Fruit fly (Drosophila melanogaster) whole organism, embryonic: ENCODE data around the gene CG15773.
A peak's percentile ranks its signal among the peaks of the same experiment; 100 is the strongest.

Source experiments
- B-H2 ChIP-seq: fragments of 200-800 bp; sonication (Bioruptor generic); optimal IDR thresholded peaks from 2 replicates; lab custom pipeline; 2018; ENCODE audit warnings: missing biosample characterization, mild to moderate bottlenecking, missing genetic modification characterization
- CG11504 ChIP-seq: fragments of 200-800 bp; sonication (Bioruptor generic); optimal IDR thresholded peaks from 3 replicates; lab custom pipeline; 2019; ENCODE audit warnings: missing biosample characterization, mild to moderate bottlenecking, missing genetic modification characterization, moderate library complexity
- CG13296 ChIP-seq: fragments of 200-800 bp; sonication (Bioruptor generic); optimal IDR thresholded peaks from 3 replicates; lab custom pipeline; 2018; ENCODE audit warnings: missing biosample characterization, mild to moderate bottlenecking, missing genetic modification characterization
- CG15514 ChIP-seq: fragments of 200-800 bp; sonication (Bioruptor generic); optimal IDR thresholded peaks from 3 replicates; lab custom pipeline; 2017; ENCODE audit warnings: missing biosample characterization, missing genetic modification characterization, mild to moderate bottlenecking, moderate library complexity, missing genetic modification reagents
- CG1647 ChIP-seq: fragments of 200-800 bp; sonication (Bioruptor generic); optimal IDR thresholded peaks from 3 replicates; lab custom pipeline; 2016; ENCODE audit warnings: missing biosample characterization, missing genetic modification characterization
- CG16779 ChIP-seq: fragments of 200-800 bp; sonication (Bioruptor generic); IDR thresholded peaks from 2 replicates; pipeline ENCODE4 v1.3.6; 2022; ENCODE audit warnings: missing biosample characterization, missing genetic modification characterization
- CG16813 ChIP-seq: fragments of 200-800 bp; sonication (Bioruptor generic); IDR thresholded peaks from 3 replicates; pipeline ENCODE4 v1.3.6; 2022; ENCODE audit warnings: missing biosample characterization, missing genetic modification characterization; ENCODE audit not compliant: partially characterized antibody
- CG1792 ChIP-seq: fragments of 200-800 bp; sonication (Bioruptor generic); optimal IDR thresholded peaks from 2 replicates; lab custom pipeline; 2016; ENCODE audit warnings: missing biosample characterization, missing genetic modification characterization
- CG18599 ChIP-seq: fragments of 200-800 bp; sonication (Bioruptor generic); optimal IDR thresholded peaks from 3 replicates; lab custom pipeline; 2017; ENCODE audit warnings: missing biosample characterization, missing genetic modification characterization, mild to moderate bottlenecking, moderate library complexity, missing genetic modification reagents
- CG3281 ChIP-seq: fragments of 200-800 bp; sonication (Bioruptor generic); optimal IDR thresholded peaks from 3 replicates; lab custom pipeline; 2017; ENCODE audit warnings: missing biosample characterization, mild to moderate bottlenecking, missing genetic modification characterization
- CG4730 ChIP-seq: fragments of 200-800 bp; sonication (Bioruptor generic); IDR thresholded peaks from 2 replicates; pipeline ENCODE4 v1.3.6; 2022; ENCODE audit warnings: missing biosample characterization, missing genetic modification characterization
- CG7745 ChIP-seq: fragments of 200-800 bp; sonication (Bioruptor generic); optimal IDR thresholded peaks from 2 replicates; lab custom pipeline; 2018; ENCODE audit warnings: missing biosample characterization, mild to moderate bottlenecking, missing genetic modification characterization, moderate library complexity
- CG8290 ChIP-seq, 3 experiments: fragments of 200-800 bp; sonication (Bioruptor generic); optimal IDR thresholded peaks; 2 replicates each; lab custom pipeline; 2016 to 2019; ENCODE audit warnings: missing biosample characterization in 3 of 3, missing genetic modification characterization in 3 of 3, mild to moderate bottlenecking in 2 of 3, moderate library complexity in 1 of 3
- CG9797 ChIP-seq: fragments of 200-800 bp; sonication (Bioruptor generic); optimal IDR thresholded peaks from 3 replicates; lab custom pipeline; 2018; ENCODE audit warnings: missing biosample characterization, mild to moderate bottlenecking, missing genetic modification characterization
- CG9932 ChIP-seq: fragments of 200-800 bp; sonication (Bioruptor generic); IDR thresholded peaks from 2 replicates; pipeline ENCODE4 v1.3.6; 2022; ENCODE audit warnings: missing biosample characterization, missing genetic modification characterization
- D ChIP-seq, 2 experiments: fragments of 200-800 bp in 1 of 2; fragments of >200 bp in 1 of 2; sonication (Bioruptor generic) in 1 of 2; optimal IDR thresholded peaks; 2 replicates in 1 of 2; 3 replicates in 1 of 2; lab custom pipeline; 2017; ENCODE audit warnings: mild to moderate bottlenecking in 1 of 2, missing biosample characterization in 1 of 2, missing genetic modification characterization in 1 of 2, missing genetic modification reagents in 1 of 2
- Dek ChIP-seq: fragments of 200-800 bp; sonication (Bioruptor generic); optimal IDR thresholded peaks from 3 replicates; lab custom pipeline; 2019; ENCODE audit warnings: missing biosample characterization, mild to moderate bottlenecking, missing genetic modification characterization, moderate library complexity
- E2f1 ChIP-seq: fragments of 200-800 bp; sonication (Bioruptor generic); IDR thresholded peaks from 2 replicates; pipeline ENCODE4 v1.3.6; 2022; ENCODE audit warnings: missing biosample characterization, missing genetic modification characterization
- Sox102F ChIP-seq: fragments of 200-800 bp; sonication (Bioruptor generic); optimal IDR thresholded peaks from 2 replicates; lab custom pipeline; 2018; ENCODE audit warnings: missing biosample characterization, mild to moderate bottlenecking, missing genetic modification characterization, moderate library complexity
- Spps ChIP-seq: fragments of 200-800 bp; sonication (Bioruptor generic); optimal IDR thresholded peaks from 2 replicates; lab custom pipeline; 2018; ENCODE audit warnings: missing biosample characterization, mild to moderate bottlenecking, missing genetic modification characterization
- Sry-δ ChIP-seq: fragments of 200-800 bp; sonication (Bioruptor generic); optimal IDR thresholded peaks from 2 replicates; lab custom pipeline; 2016; ENCODE audit warnings: missing biosample characterization, missing genetic modification characterization
- Taf1 ChIP-seq: fragments of 200-800 bp; sonication (Bioruptor generic); IDR thresholded peaks from 2 replicates; pipeline ENCODE4 v1.3.6; 2022; ENCODE audit warnings: missing biosample characterization, missing genetic modification characterization
- Xrp1 ChIP-seq: fragments of 200-800 bp; sonication (Bioruptor generic); IDR thresholded peaks from 2 replicates; pipeline ENCODE4 v1.3.6; 2022; ENCODE audit warnings: missing biosample characterization, missing genetic modification characterization
- ash1 ChIP-seq: fragments of 200-800 bp; sonication (Bioruptor generic); optimal IDR thresholded peaks from 2 replicates; lab custom pipeline; 2018; ENCODE audit warnings: missing biosample characterization, mild to moderate bottlenecking, missing genetic modification characterization
- bigmax ChIP-seq: fragments of 200-800 bp; sonication (Bioruptor generic); optimal IDR thresholded peaks from 2 replicates; lab custom pipeline; 2018; ENCODE audit warnings: missing biosample characterization, mild to moderate bottlenecking, missing genetic modification characterization
- dimm ChIP-seq: fragments of 200-800 bp; sonication (Bioruptor generic); IDR thresholded peaks from 2 replicates; pipeline ENCODE4 v1.3.6; 2022; ENCODE audit warnings: missing biosample characterization, missing genetic modification characterization
- gcm2 ChIP-seq: fragments of 200-800 bp; sonication (Bioruptor generic); optimal IDR thresholded peaks from 2 replicates; lab custom pipeline; 2016; ENCODE audit warnings: missing biosample characterization, missing genetic modification characterization
- gfzf ChIP-seq: fragments of 200-800 bp; sonication (Bioruptor generic); optimal IDR thresholded peaks from 2 replicates; lab custom pipeline; 2016; ENCODE audit warnings: missing biosample characterization, mild to moderate bottlenecking, missing genetic modification characterization, moderate library complexity
- gsb-n ChIP-seq: fragments of 200-800 bp; sonication (Bioruptor generic); optimal IDR thresholded peaks from 3 replicates; lab custom pipeline; 2018; ENCODE audit warnings: missing biosample characterization, mild to moderate bottlenecking, missing genetic modification characterization
- ind ChIP-seq: fragments of 200-800 bp; sonication (Bioruptor generic); optimal IDR thresholded peaks from 3 replicates; lab custom pipeline; 2016; ENCODE audit warnings: missing biosample characterization, missing genetic modification characterization
- jigr1 ChIP-seq: fragments of 200-800 bp; sonication (Bioruptor generic); IDR thresholded peaks from 3 replicates; pipeline ENCODE4 v1.3.6; 2022; ENCODE audit warnings: missing biosample characterization, missing genetic modification characterization
- lola ChIP-seq, 3 experiments: fragments of >200 bp in 2 of 3; fragments of 200-800 bp in 1 of 3; sonication (Bioruptor generic) in 1 of 3; optimal IDR thresholded peaks; 2 replicates each; lab custom pipeline; 2017 to 2019; ENCODE audit warnings: missing biosample characterization in 3 of 3, missing genetic modification characterization in 3 of 3, mild to moderate bottlenecking in 1 of 3, moderate library complexity in 1 of 3
- nau ChIP-seq: fragments of 200-800 bp; sonication (Bioruptor generic); optimal IDR thresholded peaks from 3 replicates; lab custom pipeline; 2017; ENCODE audit warnings: missing biosample characterization, mild to moderate bottlenecking, missing genetic modification characterization, missing genetic modification reagents
- nom ChIP-seq: fragments of 200-800 bp; sonication (Bioruptor generic); optimal IDR thresholded peaks from 2 replicates; lab custom pipeline; 2017; ENCODE audit warnings: missing biosample characterization, missing genetic modification characterization, mild to moderate bottlenecking, moderate library complexity, missing genetic modification reagents
- pnt ChIP-seq: fragments of 200-800 bp; sonication (Bioruptor generic); optimal IDR thresholded peaks from 3 replicates; lab custom pipeline; 2016; ENCODE audit warnings: missing biosample characterization, missing genetic modification characterization
- rib ChIP-seq: fragments of 200-800 bp; sonication (Bioruptor generic); IDR thresholded peaks from 2 replicates; pipeline ENCODE4 v1.3.6; 2022; ENCODE audit warnings: missing biosample characterization, missing genetic modification characterization
- ro ChIP-seq: fragments of 200-800 bp; sonication (Bioruptor generic); IDR thresholded peaks from 2 replicates; pipeline ENCODE4 v1.3.6; 2022; ENCODE audit warnings: missing biosample characterization, missing genetic modification characterization
- tap ChIP-seq: fragments of 200-800 bp; optimal IDR thresholded peaks from 3 replicates; lab custom pipeline; 2019; ENCODE audit warnings: missing biosample characterization, mild to moderate bottlenecking, missing genetic modification characterization, moderate library complexity
- tgo ChIP-seq: fragments of 200-800 bp; sonication (Bioruptor generic); IDR thresholded peaks from 3 replicates; pipeline ENCODE4 v1.3.6; 2022; ENCODE audit warnings: missing biosample characterization, missing genetic modification characterization
- tio ChIP-seq: fragments of 200-800 bp; sonication (Bioruptor generic); optimal IDR thresholded peaks from 2 replicates; lab custom pipeline; 2017; ENCODE audit warnings: missing biosample characterization, missing genetic modification characterization, inconsistent platforms
- tna ChIP-seq: fragments of 200-800 bp; sonication (Bioruptor generic); IDR thresholded peaks from 2 replicates; pipeline ENCODE4 v1.3.6; 2022; ENCODE audit warnings: missing biosample characterization, missing genetic modification characterization; ENCODE audit not compliant: partially characterized antibody
- ttk ChIP-seq: fragments of 200-800 bp; sonication (Bioruptor generic); IDR thresholded peaks from 2 replicates; pipeline ENCODE4 v2.1.2; 2022; ENCODE audit warnings: missing biosample characterization, missing genetic modification characterization
- tx ChIP-seq: fragments of 200-800 bp; sonication (Bioruptor generic); optimal IDR thresholded peaks from 2 replicates; lab custom pipeline; 2016; ENCODE audit warnings: missing biosample characterization, missing genetic modification characterization
- vfl ChIP-seq: fragments of 200-800 bp; sonication (Bioruptor generic); optimal IDR thresholded peaks from 2 replicates; lab custom pipeline; 2016; ENCODE audit warnings: missing biosample characterization, missing genetic modification characterization
- zen2 ChIP-seq: fragments of 200-800 bp; sonication (Bioruptor generic); IDR thresholded peaks from 3 replicates; pipeline ENCODE4 v1.3.6; 2022; ENCODE audit warnings: missing biosample characterization, missing genetic modification characterization; ENCODE audit not compliant: partially characterized antibody
- zfh2 ChIP-seq: fragments of 200-800 bp; sonication (Bioruptor generic); optimal IDR thresholded peaks from 2 replicates; lab custom pipeline; 2016; ENCODE audit warnings: missing biosample characterization, missing genetic modification characterization

Gene CG15773

dm6 chrX:5745840-5746815, 13.6 kb downstream of the CG15773 start (continued):
- TF ChIP-seq dimm (GFP tag; lab: Robert Waterston, UW) (peak; percentile 60; the same call in 1 of the 2 replicates), ind (GFP tag; lab: Kevin White, UChicago) (peak; percentile 53), CG4730 (GFP tag; lab: Robert Waterston, UW) (peak; percentile 60), tna (GFP tag; lab: Robert Waterston, UW) (no peak), tio (peak; percentile 57), B-H2 (GFP tag; lab: Kevin White, UChicago) (peak; percentile 60), pnt (GFP tag; lab: Kevin White, UChicago) (peak; percentile 58), tgo (GFP tag; lab: Robert Waterston, UW) (peak; percentile 80), vfl (GFP tag; lab: Kevin White, UChicago) (peak; percentile 52), Xrp1 (GFP tag; lab: Robert Waterston, UW) (peak; percentile 82), CG8290 (GFP tag; optimal IDR thresholded peaks at IDR 0.05; lab: Kevin White, UChicago) (no peak), CG8290 (tag; optimal IDR thresholded peaks at IDR 0.05; lab: Kevin White, UChicago) (peak in 1 of 2 experiments; percentile 97), CG9932 (GFP tag; lab: Robert Waterston, UW) (peak; percentile 83), lola (GFP tag; optimal IDR thresholded peaks at IDR 0.05; lab: Kevin White, UChicago) (peak in 1 of 3 experiments; percentile 66), CG11504 (tag; lab: Kevin White, UChicago) (peak; percentile 74), zfh2 (peak; percentile 64), gfzf (GFP tag; lab: Kevin White, UChicago) (no peak), CG16813 (GFP tag; lab: Robert Waterston, UW) (no peak), tap (peak; percentile 71), CG15514 (peak; percentile 67), CG13296 (GFP tag; lab: Kevin White, UChicago) (peak; percentile 74), CG9797 (no peak), ttk (GFP tag; lab: Robert Waterston, UW) (peak; percentile 52; the same call in 1 of the 2 replicates), zen2 (GFP tag; lab: Robert Waterston, UW) (no peak), CG1792 (GFP tag; lab: Kevin White, UChicago) (no peak), Sox102F (GFP tag; lab: Kevin White, UChicago) (peak; percentile 78), CG18599 (GFP tag; lab: Kevin White, UChicago) (peak; percentile 88), CG3281 (peak; percentile 83), CG1647 (GFP tag; lab: Kevin White, UChicago) (peak; percentile 18), E2f1 (GFP tag; lab: Robert Waterston, UW) (peak; percentile 74; the same call in 1 of the 2 replicates), jigr1 (GFP tag; lab: Robert Waterston, UW) (no peak), nom (peak; percentile 57), Taf1 (peak; percentile 58), Dek (peak; percentile 55), ro (GFP tag; lab: Robert Waterston, UW) (peak; percentile 52; the same call in 1 of the 2 replicates), tx (GFP tag; lab: Kevin White, UChicago) (peak; percentile 34), bigmax (GFP tag; lab: Kevin White, UChicago) (no peak), nau (GFP tag; lab: Kevin White, UChicago) (peak; percentile 24), D (optimal IDR thresholded peaks at IDR 0.05; lab: Kevin White, UChicago) (no peak), D (GFP tag; optimal IDR thresholded peaks at IDR 0.05; lab: Kevin White, UChicago) (peak; percentile 70), rib (GFP tag; lab: Robert Waterston, UW) (no peak), ash1 (GFP tag; lab: Kevin White, UChicago) (no peak), Sry-δ (peak; percentile 35), CG16779 (GFP tag; lab: Robert Waterston, UW) (peak; percentile 83), gcm2 (GFP tag; lab: Kevin White, UChicago) (peak; percentile 63), gsb-n (no peak), CG7745 (tag; lab: Kevin White, UChicago) (no peak), Spps (tag; lab: Kevin White, UChicago) (peak; percentile 24)
